Worm (Caenorhabditis elegans) whole organism, L3 larva: Measurements from ENCODE around the gene F58G1.3.

ENCODE experiments used
- R02D3.7 ChIP-seq: fragments of 150-350 bp; optimal IDR thresholded peaks from 2 replicates; lab custom pipeline; 2014; ENCODE audit warnings: missing biosample characterization, missing genetic modification characterization
- ZK546.5 ChIP-seq: sonication (generic microtip); optimal IDR thresholded peaks from 2 replicates; lab custom pipeline; 2017; ENCODE audit warnings: missing biosample characterization, missing genetic modification characterization
- ama-1 ChIP-seq: fragments of 150-350 bp; optimal IDR thresholded peaks from 2 replicates; lab custom pipeline; 2018
- ceh-16 ChIP-seq: sonication (generic microtip); optimal IDR thresholded peaks from 2 replicates; lab custom pipeline; 2017; ENCODE audit warnings: missing biosample characterization, missing genetic modification characterization
- ceh-9 ChIP-seq: sonication (generic microtip); optimal IDR thresholded peaks from 2 replicates; lab custom pipeline; 2018; ENCODE audit warnings: missing biosample characterization, missing genetic modification characterization
- daf-12 ChIP-seq: fragments of 150-350 bp; optimal IDR thresholded peaks from 2 replicates; lab custom pipeline; 2014; ENCODE audit warnings: missing biosample characterization, missing genetic modification reagents, missing genetic modification characterization
- egl-5 ChIP-seq: fragments of 150-350 bp; optimal IDR thresholded peaks from 2 replicates; lab custom pipeline; 2017; ENCODE audit warnings: missing biosample characterization, missing genetic modification reagents, missing genetic modification characterization, inconsistent platforms
- elt-1 ChIP-seq: fragments of 150-350 bp; optimal IDR thresholded peaks from 2 replicates; lab custom pipeline; 2014; ENCODE audit warnings: missing biosample characterization, missing genetic modification characterization
- elt-2 ChIP-seq: sonication (generic microtip); optimal IDR thresholded peaks from 2 replicates; lab custom pipeline; 2016; ENCODE audit warnings: missing genetic modification reagents, mild to moderate bottlenecking, missing genetic modification characterization, missing compliant biosample characterization
- elt-3 ChIP-seq, 3 experiments: fragments of 150-350 bp in 1 of 3; sonication (generic microtip) in 2 of 3; optimal IDR thresholded peaks; 2 replicates in 2 of 3; 4 replicates in 1 of 3; lab custom pipeline; 2014 to 2017; ENCODE audit warnings: missing biosample characterization in 3 of 3, missing genetic modification characterization in 3 of 3
- eor-1 ChIP-seq, 2 experiments: fragments of 150-350 bp; optimal IDR thresholded peaks; 2 replicates each; lab custom pipeline; 2014 to 2018; ENCODE audit warnings: missing biosample characterization in 2 of 2, missing genetic modification characterization in 2 of 2
- fkh-2 ChIP-seq: fragments of 150-350 bp; optimal IDR thresholded peaks from 2 replicates; lab custom pipeline; 2014; ENCODE audit warnings: missing biosample characterization, missing genetic modification reagents, missing genetic modification characterization
- fos-1 ChIP-seq: fragments of 150-350 bp; optimal IDR thresholded peaks from 2 replicates; lab custom pipeline; 2014; ENCODE audit warnings: missing biosample characterization, missing genetic modification characterization
- hmg-11 ChIP-seq: sonication (generic microtip); optimal IDR thresholded peaks from 2 replicates; lab custom pipeline; 2016; ENCODE audit warnings: missing genetic modification characterization, missing compliant biosample characterization
- jun-1 ChIP-seq: fragments of 150-350 bp; optimal IDR thresholded peaks from 2 replicates; lab custom pipeline; 2014; ENCODE audit warnings: missing biosample characterization, missing genetic modification reagents, missing genetic modification characterization
- lin-15B ChIP-seq: fragments of 150-350 bp; optimal IDR thresholded peaks from 2 replicates; lab custom pipeline; 2014; ENCODE audit warnings: missing biosample characterization, missing genetic modification characterization
- lsy-12 ChIP-seq: sonication (generic microtip); optimal IDR thresholded peaks from 2 replicates; lab custom pipeline; 2016; ENCODE audit warnings: mild to moderate bottlenecking, missing genetic modification characterization, missing compliant biosample characterization
- nhr-237 ChIP-seq: fragments of 150-350 bp; optimal IDR thresholded peaks from 2 replicates; lab custom pipeline; 2014; ENCODE audit warnings: missing biosample characterization, missing genetic modification characterization
- nhr-25 ChIP-seq: sonication (generic microtip); optimal IDR thresholded peaks from 2 replicates; lab custom pipeline; 2017; ENCODE audit warnings: missing biosample characterization, missing genetic modification characterization
- nhr-28 ChIP-seq: fragments of 150-350 bp; optimal IDR thresholded peaks from 2 replicates; lab custom pipeline; 2014; ENCODE audit warnings: missing biosample characterization, missing genetic modification characterization
- nhr-67 ChIP-seq: fragments of 150-350 bp; optimal IDR thresholded peaks from 2 replicates; lab custom pipeline; 2014; ENCODE audit warnings: missing biosample characterization, missing genetic modification characterization
- nhr-76 ChIP-seq: fragments of 150-350 bp; sonication (generic microtip); optimal IDR thresholded peaks from 5 replicates; lab custom pipeline; 2014; ENCODE audit warnings: missing biosample characterization, missing genetic modification characterization
- nhr-77 ChIP-seq: fragments of 150-350 bp; optimal IDR thresholded peaks from 2 replicates; lab custom pipeline; 2014; ENCODE audit warnings: missing biosample characterization, missing genetic modification characterization
- pha-4 ChIP-seq: fragments of 150-350 bp; optimal IDR thresholded peaks from 2 replicates; lab custom pipeline; 2014; ENCODE audit warnings: missing biosample characterization, missing genetic modification reagents, missing genetic modification characterization
- pqm-1 ChIP-seq: fragments of 150-350 bp; optimal IDR thresholded peaks from 2 replicates; lab custom pipeline; 2017; ENCODE audit warnings: missing biosample characterization, missing genetic modification characterization, inconsistent platforms
- sea-2 ChIP-seq: fragments of 150-350 bp; sonication (generic microtip); optimal IDR thresholded peaks from 4 replicates; lab custom pipeline; 2014; ENCODE audit warnings: missing biosample characterization, missing genetic modification reagents, missing genetic modification characterization
- skn-1 ChIP-seq: fragments of 150-350 bp; optimal IDR thresholded peaks from 2 replicates; lab custom pipeline; 2014; ENCODE audit warnings: missing biosample characterization, missing genetic modification characterization
- snpc-4 ChIP-seq: fragments of 150-350 bp; optimal IDR thresholded peaks from 2 replicates; lab custom pipeline; 2014; ENCODE audit warnings: missing biosample characterization, missing genetic modification characterization
- tbx-2 ChIP-seq: sonication (generic microtip); optimal IDR thresholded peaks from 2 replicates; lab custom pipeline; 2016; ENCODE audit warnings: mild to moderate bottlenecking, missing genetic modification characterization, missing compliant biosample characterization
- unc-39 ChIP-seq: sonication (generic microtip); optimal IDR thresholded peaks from 4 replicates; lab custom pipeline; 2017; ENCODE audit warnings: missing biosample characterization, missing genetic modification characterization
- unc-62 ChIP-seq: fragments of 150-350 bp; sonication (generic microtip); optimal IDR thresholded peaks from 4 replicates; lab custom pipeline; 2014; ENCODE audit warnings: missing biosample characterization, missing genetic modification reagents, missing genetic modification characterization
- zag-1 ChIP-seq: fragments of 150-350 bp; optimal IDR thresholded peaks from 2 replicates; lab custom pipeline; 2014; ENCODE audit warnings: missing biosample characterization, missing genetic modification characterization
- ztf-11 ChIP-seq: fragments of 150-350 bp; optimal IDR thresholded peaks from 2 replicates; lab custom pipeline; 2014; ENCODE audit warnings: missing biosample characterization, missing genetic modification characterization
- ztf-4 ChIP-seq: fragments of 150-350 bp; optimal IDR thresholded peaks from 2 replicates; lab custom pipeline; 2014; ENCODE audit warnings: missing biosample characterization, missing genetic modification characterization

The F58G1.3 gene

ce11 chrII:12930138-12930537 lies 2.0 kb upstream of the F58G1.3 start:
- TF ChIP-seq nhr-25 (tag; lab: Kevin White, UChicago) (no peak), zag-1 (tag; lab: Kevin White, UChicago) (no peak), elt-2 (tag; lab: Kevin White, UChicago) (peak; percentile 69), pqm-1 (tag; lab: Kevin White, UChicago) (peak; percentile 22), nhr-67 (tag; lab: Kevin White, UChicago) (no peak), snpc-4 (no peak), eor-1 (tag; optimal IDR thresholded peaks at IDR 0.05; lab: Kevin White, UChicago) (no peak), jun-1 (tag; lab: Kevin White, UChicago) (no peak)
- TF ChIP-seq, all 47 proteins: peak for 2

ce11 chrII:12925551-12925950 lies 2.6 kb downstream of the F58G1.3 start, which contains the start of gene F58G1.8:
F58G1.8 (minus strand) TSS chrII:12925651.
- TF ChIP-seq unc-62 (GFP tag; lab: Kevin White, UChicago) (no peak), nhr-28 (no peak), ztf-11 (tag; lab: Kevin White, UChicago) (no peak), ceh-9 (tag; lab: Kevin White, UChicago) (no peak), unc-39 (no peak), tbx-2 (no peak), fkh-2 (tag; lab: Kevin White, UChicago) (no peak), elt-2 (tag; lab: Kevin White, UChicago) (no peak), ceh-16 (tag; lab: Kevin White, UChicago) (no peak), hmg-11 (tag; lab: Kevin White, UChicago) (no peak), eor-1 (tag; optimal IDR thresholded peaks at IDR 0.05; lab: Kevin White, UChicago) (no peak), skn-1 (tag; lab: Kevin White, UChicago) (no peak), sea-2 (GFP tag; lab: Kevin White, UChicago) (no peak), fos-1 (tag; lab: Kevin White, UChicago) (no peak), lsy-12 (tag; lab: Kevin White, UChicago) (no peak), nhr-237 (tag; lab: Kevin White, UChicago) (no peak), ztf-4 (tag; lab: Kevin White, UChicago) (no peak), ZK546.5 (tag; lab: Kevin White, UChicago) (no peak)

ce11 chrII:12923225-12923624 lies 4.9 kb downstream of the F58G1.3 start:
- TF ChIP-seq skn-1 (tag; lab: Kevin White, UChicago) (no peak), nhr-76 (tag; lab: Kevin White, UChicago) (no peak), nhr-67 (tag; lab: Kevin White, UChicago) (no peak), eor-1 (tag; optimal IDR thresholded peaks at IDR 0.05; lab: Kevin White, UChicago) (no peak), nhr-77 (tag; lab: Kevin White, UChicago) (no peak), pqm-1 (tag; lab: Kevin White, UChicago) (no peak), elt-1 (tag; lab: Kevin White, UChicago) (no peak), daf-12 (tag; lab: Kevin White, UChicago) (no peak), hmg-11 (tag; lab: Kevin White, UChicago) (no peak), unc-39 (no peak), ztf-11 (tag; lab: Kevin White, UChicago) (no peak), egl-5 (tag; lab: Kevin White, UChicago) (no peak)

- TF ChIP-seq unc-39 (no peak), ama-1 (lab: Kevin White, UChicago) (no peak), R02D3.7 (tag; lab: Kevin White, UChicago) (no peak), elt-3 (tag; optimal IDR thresholded peaks at IDR 0.05; lab: Kevin White, UChicago) (no peak), sea-2 (GFP tag; lab: Kevin White, UChicago) (no peak), lsy-12 (tag; lab: Kevin White, UChicago) (no peak), unc-62 (GFP tag; lab: Kevin White, UChicago) (no peak), fos-1 (tag; lab: Kevin White, UChicago) (no peak), pqm-1 (tag; lab: Kevin White, UChicago) (no peak), nhr-28 (no peak), ztf-11 (tag; lab: Kevin White, UChicago) (no peak), elt-1 (tag; lab: Kevin White, UChicago) (no peak), ZK546.5 (tag; lab: Kevin White, UChicago) (no peak)
These were observed 6.7 kb downstream of the F58G1.3 start for ce11 chrII:12921478-12921877.

ce11 chrII:12918960-12919553 lies 9.1 kb downstream of the F58G1.3 start, which contains the start of the genes F58G1.2 and wago-4:
F58G1.2 (minus strand) TSS chrII:12919010.
wago-4 (plus strand) TSS chrII:12919551.
- no peak for TF ChIP-seq lsy-12 (tag; lab: Kevin White, UChicago)
- TF ChIP-seq lin-15B (tag; lab: Kevin White, UChicago) = peak; percentile 61
- TF ChIP-seq R02D3.7 (tag; lab: Kevin White, UChicago) = peak; percentile 88
- TF ChIP-seq tbx-2 = no peak
- no peak for TF ChIP-seq skn-1 (tag; lab: Kevin White, UChicago)
- TF ChIP-seq pha-4 = no peak
- TF ChIP-seq, all 47 proteins: peak for 2
